Worm (Caenorhabditis elegans) whole organism, midembryonic: ENCODE measurements around the gene srg-6.

Source experiments
- T22C8.4 ChIP-seq: fragments of 200-800 bp; sonication (Bioruptor generic); IDR thresholded peaks from 2 replicates; pipeline ENCODE4 v1.3.6; 2022; ENCODE audit warnings: missing genetic modification characterization, missing compliant biosample characterization
- cog-1 ChIP-seq: sonication (generic microtip); optimal IDR thresholded peaks from 2 replicates; lab custom pipeline; 2016; ENCODE audit warnings: missing genetic modification characterization, missing compliant biosample characterization
- klf-2 ChIP-seq: fragments of 200-800 bp; sonication (Bioruptor generic); conservative IDR thresholded peaks from 2 replicates; pipeline ENCODE4 v1.3.6; 2022; ENCODE audit warnings: missing genetic modification reagents, missing genetic modification characterization, missing compliant biosample characterization
- ref-1 ChIP-seq: fragments of 200-800 bp; sonication (Bioruptor generic); conservative IDR thresholded peaks from 2 replicates; pipeline ENCODE4 v1.3.6; 2022; ENCODE audit warnings: missing genetic modification reagents, missing genetic modification characterization, missing compliant biosample characterization
- tab-1 ChIP-seq: fragments of 200-800 bp; sonication (Bioruptor generic); IDR thresholded peaks from 2 replicates; pipeline ENCODE4 v1.3.6; 2022; ENCODE audit warnings: missing genetic modification characterization, missing compliant biosample characterization
- ztf-29 ChIP-seq: fragments of 200-800 bp; sonication (Bioruptor generic); IDR thresholded peaks from 2 replicates; pipeline ENCODE4 v1.3.6; 2022; ENCODE audit warnings: missing genetic modification reagents, missing genetic modification characterization, missing compliant biosample characterization

- TF ChIP-seq ztf-29 (GFP tag; lab: Robert Waterston, UW) (no peak), cog-1 (tag; lab: Kevin White, UChicago) (no peak), ref-1 (GFP tag; lab: Robert Waterston, UW) (no peak), tab-1 (no peak), klf-2 (GFP tag; lab: Robert Waterston, UW) (no peak), T22C8.4 (GFP tag; lab: Robert Waterston, UW) (no peak)
These were observed 30.3 kb upstream of the srg-6 start, which contains the start of gene F47D12.7 for ce11 chrIII:6295972-6296700.
